2 fruit fly cellular contexts compared by ENCODE assay signal in genomic region chr3L:13457133-13457532, dm6.
TF ChIP-seq lines count a peak whose summit lies in the region.

TSS of gene CG10116 (minus strand) at chr3L:13457238.

- no peak for TF ChIP-seq CTCF in whole organism, embryonic (GFP tag; optimal IDR thresholded peaks at IDR 0.05; lab: Kevin White, UChicago)

TF ChIP-seq in whole organism, adult, 20 proteins besides CTCF, POLR2A, EP300 and RAD21:
- TF ChIP-seq CG5204 (GFP tag; optimal IDR thresholded peaks at IDR 0.05; lab: Kevin White, UChicago) = no peak
- TF ChIP-seq kay (GFP tag; lab: Kevin White, UChicago; ENCODE audit: borderline replicate concordance) = no peak
- TF ChIP-seq CG1620 (GFP tag; optimal IDR thresholded peaks at IDR 0.05; lab: Kevin White, UChicago) = no peak
- peak; percentile 90 for TF ChIP-seq cic (GFP tag; optimal IDR thresholded peaks at IDR 0.05; lab: Kevin White, UChicago)
- TF ChIP-seq bab1 (GFP tag; optimal IDR thresholded peaks at IDR 0.05; lab: Kevin White, UChicago) = no peak
- no peak for TF ChIP-seq CG11617 (GFP tag; optimal IDR thresholded peaks at IDR 0.05; lab: Kevin White, UChicago)
- no peak for TF ChIP-seq Clk (GFP tag; optimal IDR thresholded peaks at IDR 0.05; lab: Kevin White, UChicago)
- TF ChIP-seq Mnt (GFP tag; optimal IDR thresholded peaks at IDR 0.05; lab: Kevin White, UChicago) = no peak
- no peak for TF ChIP-seq pad (GFP tag; optimal IDR thresholded peaks at IDR 0.05; lab: Kevin White, UChicago)

TF ChIP-seq in whole organism, embryonic, 481 proteins besides CTCF, POLR2A, EP300 and RAD21:
- TF ChIP-seq CG18599 (GFP tag; optimal IDR thresholded peaks at IDR 0.05; lab: Kevin White, UChicago) = no peak
- peak; percentile 87 for TF ChIP-seq sd (tag; optimal IDR thresholded peaks at IDR 0.05; lab: Kevin White, UChicago)
- TF ChIP-seq Deaf1 (tag; optimal IDR thresholded peaks at IDR 0.05; lab: Kevin White, UChicago) = no peak
- no peak for TF ChIP-seq unpg (GFP tag; optimal IDR thresholded peaks at IDR 0.05; lab: Kevin White, UChicago)
- TF ChIP-seq grn (GFP tag; optimal IDR thresholded peaks at IDR 0.05; lab: Kevin White, UChicago) = peak; percentile 70
- TF ChIP-seq exex (tag; optimal IDR thresholded peaks at IDR 0.05; lab: Kevin White, UChicago) = peak; percentile 78
- no peak for TF ChIP-seq CG12659 (GFP tag; optimal IDR thresholded peaks at IDR 0.05; lab: Kevin White, UChicago)
- no peak for TF ChIP-seq Dll (GFP tag; IDR thresholded peaks at IDR 0.05; lab: Robert Waterston, UW; ENCODE audit: partially characterized antibody)
- no peak for TF ChIP-seq CG3163 (GFP tag; optimal IDR thresholded peaks at IDR 0.05; lab: Kevin White, UChicago)
- TF ChIP-seq crc (GFP tag; optimal IDR thresholded peaks at IDR 0.05; lab: Kevin White, UChicago) = no peak
- peak; percentile 43; the same call in 1 of the 2 replicates for TF ChIP-seq sens-2 (GFP tag; IDR thresholded peaks at IDR 0.05; lab: Robert Waterston, UW)
- 0 out of 4 replicates have a peak, but pooled peaks have one; percentile 38 for TF ChIP-seq chinmo (GFP tag; IDR thresholded peaks at IDR 0.05; lab: Robert Waterston, UW; ENCODE audit: partially characterized antibody)
